Fruit fly (Drosophila melanogaster): Measurements from ENCODE around the gene CG44158.

Gene CG44158

DNA sequence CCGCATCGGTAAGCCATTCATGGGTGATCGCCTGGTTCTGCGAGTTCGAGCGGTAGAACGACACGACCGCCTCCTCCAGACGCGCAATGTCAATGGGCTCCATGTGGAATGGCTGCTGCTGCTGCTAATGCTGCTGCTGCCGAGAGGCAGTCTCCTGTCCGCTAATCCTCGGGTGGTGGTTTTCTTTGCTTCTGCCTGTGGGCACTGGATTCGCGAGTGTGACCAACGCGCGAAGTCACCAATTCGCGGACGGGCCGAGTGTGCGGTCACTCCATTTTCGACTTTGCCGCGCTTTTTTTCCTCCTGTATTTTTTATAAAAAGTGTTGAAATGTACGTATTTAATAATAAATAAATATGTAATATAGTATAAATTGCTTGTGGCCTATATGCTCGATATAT, 25.3 kb upstream of the CG44158 start, which contains the start of gene cdm:
TSS of gene cdm (minus strand) at position 236 of the 400 bp plus-strand sequence.
- TF ChIP-seq CG32121 (GFP tag; IDR thresholded peaks at IDR 0.05) (peak; percentile 23; the same call in 1 of the 2 replicates), CG14655 (GFP tag; optimal IDR thresholded peaks at IDR 0.05) (no peak)

- TF ChIP-seq CG4496 (GFP tag; IDR thresholded peaks at IDR 0.05) (peak; percentile 69; the same call in 2 of the 3 replicates), CG9948 (tag; optimal IDR thresholded peaks at IDR 0.05) (peak; percentile 37), CG32121 (GFP tag; IDR thresholded peaks at IDR 0.05) (peak; percentile 45), CG17806 (tag; optimal IDR thresholded peaks at IDR 0.05) (peak; percentile 53), CG34367 (tag; optimal IDR thresholded peaks at IDR 0.05) (no peak), CG15710 (tag; optimal IDR thresholded peaks at IDR 0.05) (peak; percentile 51), CG8159 (tag; optimal IDR thresholded peaks at IDR 0.05) (peak; percentile 51), Ets98B (GFP tag; IDR thresholded peaks at IDR 0.05) (peak; percentile 23), EcR (GFP tag; optimal IDR thresholded peaks at IDR 0.05) (no peak), Snoo (tag; optimal IDR thresholded peaks at IDR 0.05) (peak; percentile 36), Pif1A (GFP tag; optimal IDR thresholded peaks at IDR 0.05) (no peak)
Observed at dm6 chr3R:18185385-18185784, 23.2 kb upstream of the CG44158 start, which contains the start of the genes Arp5 and CG7208. Gene Arp5, plus strand, starts transcription at chr3R:18185498. Gene CG7208, minus strand, starts transcription at chr3R:18185715.

DNA sequence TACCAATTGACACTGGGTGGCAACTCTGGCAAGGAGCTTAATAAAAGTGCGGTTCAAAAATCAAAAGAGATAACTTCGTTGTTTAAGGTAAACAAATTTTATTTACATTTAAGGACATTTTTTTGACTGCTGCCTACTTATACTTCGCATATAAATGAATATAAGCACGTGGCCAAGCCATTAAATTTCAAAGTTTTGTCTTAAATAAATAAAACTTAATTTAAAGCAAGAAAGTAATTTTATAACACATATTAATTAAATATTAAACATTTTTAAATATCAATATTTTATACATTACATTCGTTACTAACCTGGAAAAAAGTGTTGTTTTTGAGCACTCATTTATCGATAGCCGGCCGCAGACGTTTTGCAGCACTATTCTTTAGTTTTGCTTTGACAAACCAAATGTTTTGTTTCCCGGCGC, 19.9 kb upstream of the CG44158 start, which contains the start of the genes CG12321 and MED17:
TSS of gene CG12321 (minus strand) at position 6 of the 424 bp plus-strand sequence.
TSS of gene MED17 (plus strand) at position 371 of the 424 bp plus-strand sequence.
- TF ChIP-seq CG17806 (tag; optimal IDR thresholded peaks at IDR 0.05): peak; percentile 84
- peak; percentile 84 for TF ChIP-seq CG9948 (tag; optimal IDR thresholded peaks at IDR 0.05)
- peak; percentile 82 for TF ChIP-seq Ets98B (GFP tag; IDR thresholded peaks at IDR 0.05)
- peak; percentile 79 for TF ChIP-seq CG8301 (tag; optimal IDR thresholded peaks at IDR 0.05)
- TF ChIP-seq Pif1A (GFP tag; optimal IDR thresholded peaks at IDR 0.05): no peak
- TF ChIP-seq CG10348 (GFP tag; IDR thresholded peaks at IDR 0.05): peak; percentile 69; the same call in 1 of the 2 replicates
- no peak for TF ChIP-seq EcR (GFP tag; optimal IDR thresholded peaks at IDR 0.05)
- TF ChIP-seq CG15710 (tag; optimal IDR thresholded peaks at IDR 0.05): peak; percentile 85
- peak; percentile 62 for TF ChIP-seq CG34367 (tag; optimal IDR thresholded peaks at IDR 0.05)
- peak; percentile 84 for TF ChIP-seq CG8159 (tag; optimal IDR thresholded peaks at IDR 0.05)
- TF ChIP-seq Pif1B (GFP tag; optimal IDR thresholded peaks at IDR 0.05): peak; percentile 32
- peak; percentile 77; the same call in 2 of the 3 replicates for TF ChIP-seq fd96Ca (GFP tag; IDR thresholded peaks at IDR 0.05)
- TF ChIP-seq CG32121 (GFP tag; IDR thresholded peaks at IDR 0.05): peak; percentile 71
- TF ChIP-seq rn (GFP tag; IDR thresholded peaks at IDR 0.05): peak; percentile 63
- TF ChIP-seq D1 (tag; optimal IDR thresholded peaks at IDR 0.05): no peak
- TF ChIP-seq CG12605 (GFP tag; IDR thresholded peaks at IDR 0.05): peak; percentile 61
- TF ChIP-seq CG4496 (GFP tag; IDR thresholded peaks at IDR 0.05): peak; percentile 82
- TF ChIP-seq CG13204 (GFP tag; optimal IDR thresholded peaks at IDR 0.05): no peak
- TF ChIP-seq Snoo (tag; optimal IDR thresholded peaks at IDR 0.05): peak; percentile 85
- peak; percentile 14 for TF ChIP-seq gl (tag; optimal IDR thresholded peaks at IDR 0.05)
- no peak for TF ChIP-seq CG14655 (GFP tag; optimal IDR thresholded peaks at IDR 0.05)

DNA sequence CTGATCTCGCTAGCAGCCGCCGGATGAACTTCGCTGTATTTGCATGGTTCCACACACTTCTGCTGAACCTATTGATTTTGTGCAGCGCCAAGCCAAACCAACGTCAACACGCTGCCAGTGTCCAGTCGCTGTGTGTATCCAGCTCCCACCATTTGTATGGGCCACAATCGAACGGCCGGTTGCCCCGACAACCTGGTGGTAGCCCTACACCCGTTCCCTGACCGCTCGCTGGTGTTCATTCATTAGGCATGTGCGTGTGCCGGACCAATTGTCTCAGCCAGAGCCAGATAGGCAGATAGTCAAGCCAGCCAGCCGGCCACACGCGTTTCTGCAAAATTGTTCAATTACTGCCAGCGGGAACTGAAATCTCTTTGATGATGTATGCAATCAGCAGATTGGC, 16.7 kb upstream of the CG44158 start, which contains the start of gene CG14313:
TSS of gene CG14313 (minus strand) at position 101 of the 400 bp plus-strand sequence.
- TF ChIP-seq fd96Ca (GFP tag; IDR thresholded peaks at IDR 0.05) (no peak), CG9948 (tag; optimal IDR thresholded peaks at IDR 0.05) (no peak)

DNA sequence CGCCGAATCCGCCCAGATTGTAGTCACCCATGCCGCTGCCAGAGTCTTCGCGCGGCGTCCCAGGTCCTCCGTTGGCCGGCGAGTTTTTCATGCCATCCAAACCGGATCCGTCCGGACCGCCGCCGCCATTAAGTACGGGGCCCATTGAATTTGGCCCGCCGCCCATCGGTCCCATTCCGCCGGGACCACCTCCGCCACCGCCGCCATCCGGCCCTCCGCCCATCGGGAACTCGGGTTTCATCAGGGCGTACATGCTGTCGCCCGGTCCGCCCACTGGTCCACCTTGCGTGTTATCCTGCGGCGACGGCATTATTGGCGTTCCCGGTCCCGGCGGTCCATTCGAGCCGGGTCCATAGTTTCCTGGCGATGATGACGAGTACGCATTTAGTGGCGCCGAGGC, 13.3 kb upstream of the CG44158 start:
- TF ChIP-seq gl (tag; optimal IDR thresholded peaks at IDR 0.05): no peak
- no peak for TF ChIP-seq CG10348 (GFP tag; IDR thresholded peaks at IDR 0.05)
- no peak for TF ChIP-seq Pif1B (GFP tag; optimal IDR thresholded peaks at IDR 0.05)
- no peak for TF ChIP-seq D1 (tag; optimal IDR thresholded peaks at IDR 0.05)
- no peak for TF ChIP-seq Pif1A (GFP tag; optimal IDR thresholded peaks at IDR 0.05)
- TF ChIP-seq rn (GFP tag; IDR thresholded peaks at IDR 0.05): no peak
- TF ChIP-seq CG12605 (GFP tag; IDR thresholded peaks at IDR 0.05): no peak
- no peak for TF ChIP-seq Snoo (tag; optimal IDR thresholded peaks at IDR 0.05)
- TF ChIP-seq CG17806 (tag; optimal IDR thresholded peaks at IDR 0.05): no peak
- no peak for TF ChIP-seq CG4496 (GFP tag; IDR thresholded peaks at IDR 0.05)
- no peak for TF ChIP-seq CG34367 (tag; optimal IDR thresholded peaks at IDR 0.05)
- TF ChIP-seq CG9948 (tag; optimal IDR thresholded peaks at IDR 0.05): no peak

DNA sequence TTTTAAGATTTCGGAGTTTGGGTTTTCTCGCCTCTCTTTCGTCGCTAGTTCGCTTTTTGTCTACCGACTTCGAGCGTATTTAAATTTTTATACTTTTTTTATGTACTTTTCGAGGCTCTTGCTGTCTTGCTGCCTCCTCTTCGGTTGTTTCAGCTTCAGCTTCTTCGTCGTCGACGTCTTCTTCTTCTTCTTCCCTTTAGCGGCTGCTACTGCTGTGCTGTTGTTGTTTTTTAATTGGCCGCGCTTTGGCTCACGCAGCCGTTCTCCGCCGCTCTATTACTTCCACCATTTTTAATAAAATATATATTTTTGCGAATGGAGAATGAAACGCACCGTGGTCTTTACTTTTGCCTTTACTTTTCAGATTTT, 12.0 kb upstream of the CG44158 start:
- TF ChIP-seq fd96Ca (GFP tag; IDR thresholded peaks at IDR 0.05): no peak
- no peak for TF ChIP-seq Ets98B (GFP tag; IDR thresholded peaks at IDR 0.05)
- no peak for TF ChIP-seq CG34367 (tag; optimal IDR thresholded peaks at IDR 0.05)
- TF ChIP-seq CG8301 (tag; optimal IDR thresholded peaks at IDR 0.05): no peak
- no peak for TF ChIP-seq CG4496 (GFP tag; IDR thresholded peaks at IDR 0.05)
- no peak for TF ChIP-seq EcR (GFP tag; optimal IDR thresholded peaks at IDR 0.05)
- no peak for TF ChIP-seq CG14655 (GFP tag; optimal IDR thresholded peaks at IDR 0.05)
- no peak for TF ChIP-seq CG12605 (GFP tag; IDR thresholded peaks at IDR 0.05)
- TF ChIP-seq Pif1A (GFP tag; optimal IDR thresholded peaks at IDR 0.05): no peak
- TF ChIP-seq CG13204 (GFP tag; optimal IDR thresholded peaks at IDR 0.05): no peak
- no peak for TF ChIP-seq Pif1B (GFP tag; optimal IDR thresholded peaks at IDR 0.05)
- no peak for TF ChIP-seq Snoo (tag; optimal IDR thresholded peaks at IDR 0.05)
- no peak for TF ChIP-seq CG15710 (tag; optimal IDR thresholded peaks at IDR 0.05)
- no peak for TF ChIP-seq rn (GFP tag; IDR thresholded peaks at IDR 0.05)
